Fruit fly (Drosophila melanogaster): Measurements from ENCODE around the gene eIF2D.
A peak's percentile ranks its signal among the peaks of the same experiment; 100 is the strongest.

The eIF2D gene

DNA sequence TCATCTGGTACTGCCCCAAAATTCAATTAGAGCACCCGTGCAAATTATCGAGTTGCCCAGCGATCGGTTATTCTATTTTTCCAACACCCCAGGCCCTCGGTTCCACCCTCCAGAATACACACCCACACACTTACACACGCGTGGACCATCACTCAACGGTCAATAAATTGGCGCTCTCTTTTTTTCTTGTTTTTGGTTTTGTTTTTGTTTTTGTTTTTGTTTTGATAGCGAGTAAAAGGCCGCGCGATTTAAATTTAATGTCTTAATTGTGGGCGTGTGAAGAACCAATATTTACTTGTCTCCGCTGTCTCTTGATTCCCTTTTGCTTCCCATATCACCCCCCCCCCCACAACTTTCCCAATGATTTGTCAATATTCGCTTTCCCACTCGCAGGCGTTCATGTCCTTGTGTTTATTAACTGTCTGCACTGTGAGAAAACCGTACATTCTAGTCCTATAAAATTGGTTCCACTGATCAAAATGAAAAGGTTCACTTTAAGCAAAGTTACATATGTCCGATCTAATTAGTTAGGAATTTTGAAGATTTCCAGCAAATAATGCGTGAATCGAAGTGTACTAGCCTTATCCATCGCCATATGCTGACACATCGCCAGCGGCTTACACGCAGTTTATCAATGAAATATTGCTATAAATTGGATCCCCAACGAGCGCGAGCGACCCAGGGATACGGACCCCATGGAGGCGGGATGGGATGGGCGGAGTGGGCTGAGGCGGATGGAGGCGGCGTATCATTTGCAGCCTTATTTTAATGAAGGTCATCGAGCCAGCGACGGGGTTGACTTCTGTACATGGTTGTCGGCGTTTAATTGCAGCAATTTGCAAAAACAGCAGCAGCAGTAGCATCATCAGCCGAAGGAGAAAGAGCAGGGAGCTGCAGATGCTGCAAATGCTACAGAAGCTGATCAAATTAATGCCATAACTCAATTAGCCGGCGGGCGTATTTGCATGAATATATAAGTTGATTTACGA lies 11.5 kb downstream of the eIF2D start:
- no peak for TF ChIP-seq CG17801 (GFP tag; optimal IDR thresholded peaks at IDR 0.05; ENCODE audit: partially characterized antibody)

DNA sequence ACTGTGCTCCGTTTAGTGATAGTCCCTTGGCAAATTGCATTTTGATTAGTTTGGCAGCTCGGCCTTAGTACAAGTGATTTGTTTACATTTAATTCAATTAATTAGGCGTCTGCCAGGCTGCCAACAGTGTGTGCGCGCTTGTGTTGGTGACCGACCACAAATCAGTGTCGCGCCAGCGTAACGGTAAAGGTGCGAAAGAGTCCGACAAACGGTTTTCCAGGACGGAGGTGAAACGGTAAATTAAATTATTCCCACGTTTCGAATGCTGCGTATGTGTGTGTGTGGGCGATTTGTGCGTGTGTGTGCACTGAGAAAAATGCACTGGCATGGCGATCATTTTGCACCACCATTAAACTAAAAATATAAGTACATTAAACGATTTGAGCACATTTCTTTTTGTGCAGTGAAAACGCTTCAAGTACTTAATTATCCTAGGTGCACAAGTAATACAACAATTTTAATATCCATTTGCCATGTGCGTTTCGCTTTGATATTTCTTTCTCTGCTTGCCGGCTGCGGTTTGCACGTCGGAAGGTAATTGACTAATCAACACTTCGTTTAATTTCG lies 12.6 kb downstream of the eIF2D start:
- TF ChIP-seq CG17801 (GFP tag; optimal IDR thresholded peaks at IDR 0.05; ENCODE audit: partially characterized antibody), result peak; percentile 68

DNA sequence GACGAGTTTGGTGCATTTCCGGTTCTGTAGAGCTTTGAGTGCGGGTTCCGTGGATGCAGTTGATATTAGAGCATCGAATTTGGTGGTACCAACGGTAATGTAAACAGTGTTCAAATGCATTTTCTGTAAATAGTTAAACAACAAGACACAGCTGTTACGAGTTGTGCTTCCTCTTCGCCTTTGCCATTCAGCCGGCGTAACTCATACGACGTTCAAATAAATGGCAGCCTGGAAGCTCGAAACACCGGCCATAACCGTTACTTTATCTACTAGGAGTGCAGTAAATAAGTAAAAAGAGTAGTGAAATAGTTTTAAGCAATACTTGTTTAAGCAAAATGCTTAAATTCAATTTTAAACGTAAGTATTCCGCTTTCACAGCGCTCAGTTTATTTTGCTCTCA lies 13.2 kb downstream of the eIF2D start, which contains the start of the genes Alg13 and superdeath:
Alg13 (minus strand) TSS at position 167 of the 400 bp plus-strand sequence.
superdeath (plus strand) TSS at position 256 of the 400 bp plus-strand sequence.
- no peak for TF ChIP-seq CG17801 (GFP tag; optimal IDR thresholded peaks at IDR 0.05; ENCODE audit: partially characterized antibody)

DNA sequence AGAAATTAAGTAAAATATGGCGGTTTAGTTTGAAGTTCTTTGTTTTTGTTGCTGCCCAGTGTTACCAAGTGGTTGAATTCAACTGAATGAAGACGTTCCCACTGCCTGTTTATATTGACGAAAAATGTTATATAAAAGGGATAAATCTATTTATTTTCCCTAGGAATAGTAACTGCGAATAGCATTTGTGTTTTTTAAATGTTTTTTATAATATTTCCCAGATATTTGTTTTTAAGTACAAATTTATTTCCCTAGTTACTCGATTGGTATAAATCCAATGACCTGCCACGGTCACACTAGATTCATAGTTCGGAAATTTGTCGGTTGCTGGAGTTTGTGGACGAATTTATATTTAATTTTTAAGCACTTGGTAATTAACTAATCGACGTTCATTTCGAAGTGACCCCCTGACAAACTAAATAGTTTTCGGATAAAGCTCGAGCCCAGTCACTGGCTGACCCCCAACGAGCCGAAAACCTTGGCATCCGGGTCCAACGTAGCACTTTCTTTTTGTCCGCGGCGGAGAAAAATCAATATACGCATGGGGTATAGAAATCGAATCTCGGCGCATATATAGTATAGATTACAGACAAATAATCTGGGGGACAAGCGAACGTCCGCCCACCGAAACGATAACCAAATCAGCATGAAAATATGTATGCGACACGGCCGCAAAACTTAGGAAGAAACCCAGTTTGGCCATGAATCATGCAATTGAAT lies 20.5 kb downstream of the eIF2D start, which contains the start of the genes dgt6 and Vha100-1:
dgt6 (minus strand) TSS at position 71 of the 720 bp plus-strand sequence.
Vha100-1 (plus strand) TSS at position 292 of the 720 bp plus-strand sequence.
- peak; percentile 36 for TF ChIP-seq CG17801 (GFP tag; optimal IDR thresholded peaks at IDR 0.05; ENCODE audit: partially characterized antibody)

DNA sequence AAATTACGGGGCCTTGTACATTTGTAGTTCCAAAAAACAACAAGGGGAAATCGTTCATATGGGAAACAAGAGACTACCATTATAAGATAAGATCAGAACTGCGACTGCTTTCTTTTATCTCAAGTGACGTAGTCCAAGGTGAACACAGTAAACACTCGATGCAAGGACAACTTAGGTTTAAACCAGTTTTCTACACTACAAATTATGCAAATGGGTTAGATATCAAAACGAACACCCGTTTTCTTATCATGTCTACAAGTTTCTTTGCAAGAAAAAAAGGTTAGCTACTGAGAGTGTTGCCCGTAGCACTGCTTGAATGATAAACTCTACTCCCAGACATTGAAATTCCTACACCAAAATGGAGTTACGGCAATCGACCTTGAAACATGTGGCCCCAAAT lies 27.5 kb downstream of the eIF2D start:
- TF ChIP-seq CG17801 (GFP tag; optimal IDR thresholded peaks at IDR 0.05; ENCODE audit: partially characterized antibody), result peak; percentile 76

DNA sequence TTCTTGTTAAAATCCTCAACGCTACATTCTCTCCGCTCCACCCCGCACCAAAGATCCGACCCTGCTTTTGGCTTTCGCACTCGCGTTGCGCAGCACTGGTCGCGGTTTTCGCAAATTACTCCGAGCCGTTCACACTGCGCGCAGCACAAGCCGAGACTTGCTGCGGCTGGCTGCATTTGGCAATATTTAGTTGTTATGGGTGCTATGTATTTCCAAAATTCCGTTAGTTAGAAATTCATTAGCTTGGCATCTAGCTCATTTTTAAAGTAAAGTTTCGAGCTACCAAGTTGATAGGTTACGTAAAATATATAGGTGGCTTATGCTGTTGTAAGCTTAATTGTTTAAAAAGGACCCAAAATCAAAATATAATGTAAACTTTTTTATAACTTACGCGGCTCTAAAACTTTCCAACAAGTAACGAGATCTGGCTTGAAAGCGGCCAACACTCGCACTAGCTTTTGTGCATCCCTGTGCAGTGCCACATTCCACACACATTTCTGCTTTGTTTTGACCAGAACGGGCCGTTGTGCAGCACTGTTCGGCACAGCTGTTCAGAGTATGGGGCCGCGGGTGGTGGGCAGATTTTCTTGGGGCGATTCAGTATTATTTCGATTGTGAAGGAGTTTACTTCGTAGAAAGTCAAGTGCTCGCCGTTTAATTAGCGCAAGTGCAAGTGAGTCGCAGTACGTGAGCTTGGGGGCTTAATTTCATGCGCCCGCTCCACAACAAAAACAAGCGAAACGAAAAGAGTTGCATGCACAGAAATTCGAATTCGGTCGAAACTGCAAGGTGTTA lies 28.6 kb downstream of the eIF2D start, which contains the start of the genes yem and Ctl2:
yem (minus strand) TSS at position 63 of the 795 bp plus-strand sequence.
Ctl2 (plus strand) TSS at position 554 of the 795 bp plus-strand sequence.
- TF ChIP-seq CG17801 (GFP tag; optimal IDR thresholded peaks at IDR 0.05; ENCODE audit: partially characterized antibody), result peak; percentile 41

DNA sequence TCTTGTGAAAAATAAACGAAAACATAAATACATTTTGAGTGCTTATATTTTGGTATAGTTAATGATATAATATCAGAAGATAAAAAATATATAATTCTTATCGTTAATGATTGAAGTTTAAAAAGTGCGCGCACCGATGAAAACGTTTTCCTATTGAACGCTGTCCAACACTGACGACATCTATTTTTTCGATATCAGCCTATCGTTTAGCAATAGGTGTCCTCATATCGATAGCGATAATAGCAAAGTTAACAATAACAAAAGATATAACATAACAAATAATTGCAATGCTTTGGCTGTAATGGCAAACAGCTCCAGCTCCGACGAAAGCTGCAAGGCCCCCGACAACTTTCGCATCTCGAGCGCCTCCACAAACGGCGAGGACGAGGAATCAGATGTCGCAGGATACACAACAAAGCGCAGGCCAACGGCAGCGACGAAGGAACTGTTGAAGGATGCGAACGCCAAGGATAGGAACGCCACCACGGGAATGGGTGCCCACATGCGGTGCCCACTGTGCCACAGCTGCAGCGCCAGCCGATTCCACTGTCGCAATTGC lies 35.3 kb downstream of the eIF2D start, which contains the start of gene Atg14:
Atg14 (plus strand) TSS at position 225 of the 559 bp plus-strand sequence.
- peak; percentile 51 for TF ChIP-seq CG17801 (GFP tag; optimal IDR thresholded peaks at IDR 0.05; ENCODE audit: partially characterized antibody)

DNA sequence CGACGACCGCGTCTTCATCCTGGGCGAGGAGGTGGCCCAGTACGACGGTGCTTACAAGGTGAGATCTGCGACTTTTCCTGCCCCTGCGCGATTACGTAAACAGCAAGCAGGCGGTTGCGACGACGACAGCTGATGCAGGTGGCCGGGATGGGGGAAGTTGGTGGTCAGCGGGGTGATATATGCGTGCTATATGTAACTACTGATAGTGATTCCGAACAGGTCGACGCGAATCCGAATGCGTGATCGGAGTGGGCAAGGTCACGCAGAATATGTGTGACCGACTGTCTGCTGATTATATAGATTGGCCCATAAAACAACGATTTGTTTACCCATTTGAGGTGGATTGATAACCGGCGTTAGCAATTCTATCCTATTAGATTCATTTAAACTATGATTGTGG lies 38.2 kb downstream of the eIF2D start:
- no peak for TF ChIP-seq CG17801 (GFP tag; optimal IDR thresholded peaks at IDR 0.05; ENCODE audit: partially characterized antibody)

DNA sequence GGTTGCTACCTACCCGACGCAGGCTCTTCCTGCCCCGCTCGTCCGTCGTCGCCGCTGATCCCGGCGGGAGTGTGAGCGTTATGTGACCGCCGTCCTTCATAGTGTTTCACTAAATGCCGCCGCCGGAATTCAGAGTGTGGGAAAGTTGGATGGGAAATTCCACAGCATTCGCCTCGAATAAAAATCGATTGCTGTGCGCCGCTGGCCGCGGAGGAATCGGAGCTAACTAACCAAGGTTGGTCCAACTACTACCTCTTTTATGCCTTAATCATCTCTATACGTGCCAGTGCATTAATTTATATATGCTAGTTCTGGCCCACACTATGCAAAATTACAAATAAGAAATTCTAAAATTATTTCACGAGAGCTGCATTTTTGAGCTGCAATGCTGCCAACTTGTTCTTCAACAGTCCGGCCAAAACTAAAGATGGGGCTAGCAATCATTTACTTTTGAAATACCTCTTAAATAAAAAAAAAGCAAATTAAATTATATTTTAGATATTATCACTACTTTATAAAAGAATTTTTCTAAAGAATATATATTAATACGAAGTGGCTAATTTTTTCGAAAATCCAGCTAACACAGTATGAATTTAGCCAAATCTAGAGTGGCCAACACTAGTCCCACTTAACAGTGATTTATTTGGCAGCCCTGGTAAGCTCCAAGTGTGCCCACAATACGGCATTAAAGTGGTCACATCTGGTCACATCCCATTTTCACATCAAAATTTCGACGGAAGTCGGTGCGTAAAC lies 39.0 kb downstream of the eIF2D start, which contains the start of the genes alpha-Man-Ib and Pdhb:
alpha-Man-Ib (minus strand) TSS at position 425 of the 753 bp plus-strand sequence.
Pdhb (plus strand) TSS at position 674 of the 753 bp plus-strand sequence.
- TF ChIP-seq CG17801 (GFP tag; optimal IDR thresholded peaks at IDR 0.05; ENCODE audit: partially characterized antibody), result peak; percentile 66

DNA sequence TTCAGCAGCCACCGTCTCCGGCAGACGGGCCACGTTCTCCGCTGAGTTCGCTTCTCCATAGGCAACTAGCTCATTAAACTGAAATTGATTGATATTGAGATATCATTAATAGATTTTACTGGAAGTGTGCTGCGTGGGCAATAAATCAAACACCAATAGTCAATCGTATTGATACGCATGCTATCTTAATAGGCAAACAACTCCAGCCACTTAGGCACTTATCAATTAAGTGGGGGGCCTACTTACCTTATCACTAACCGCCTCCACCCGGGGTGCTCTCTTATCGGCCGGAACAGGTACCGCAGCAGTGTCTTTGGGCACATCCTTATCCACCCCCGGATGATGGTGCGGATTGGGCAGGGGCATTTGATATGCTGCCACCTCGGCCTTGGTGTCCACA lies 39.8 kb downstream of the eIF2D start:
- TF ChIP-seq CG17801 (GFP tag; optimal IDR thresholded peaks at IDR 0.05; ENCODE audit: partially characterized antibody), result no peak

DNA sequence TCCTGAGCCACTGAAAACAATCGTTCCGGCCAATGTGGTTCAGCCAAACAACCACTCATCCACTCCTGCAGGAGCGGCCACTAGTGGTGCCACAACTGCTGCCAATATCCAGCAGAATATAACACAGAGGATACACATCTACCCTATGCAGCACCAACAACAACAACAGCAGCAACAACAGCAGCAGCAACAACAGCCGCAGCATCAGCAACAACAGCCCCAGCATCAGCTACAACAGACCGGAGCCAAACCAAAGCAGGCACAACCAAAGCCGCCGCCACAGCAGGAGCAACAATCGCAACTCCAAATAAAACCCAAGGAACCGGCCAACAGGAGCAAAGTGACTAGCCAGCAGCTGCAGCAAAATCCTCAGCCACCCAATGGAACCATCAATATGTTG lies 48.4 kb downstream of the eIF2D start:
- TF ChIP-seq CG17801 (GFP tag; optimal IDR thresholded peaks at IDR 0.05; ENCODE audit: partially characterized antibody), result no peak
